Fruit fly (Drosophila melanogaster) whole organism, pupa: ENCODE measurements around the gene nrv2.
A peak's percentile ranks its signal among the peaks of the same experiment; 100 is the strongest.

Experiments
- CG10348 ChIP-seq: fragments of 200-800 bp; sonication (Bioruptor generic); IDR thresholded peaks from 2 replicates; pipeline ENCODE4 v1.3.6; 2022; ENCODE audit warnings: missing biosample characterization, missing genetic modification characterization
- CG13204 ChIP-seq: fragments of 200-800 bp; sonication (Bioruptor generic); optimal IDR thresholded peaks from 2 replicates; lab custom pipeline; 2018; ENCODE audit warnings: missing biosample characterization, mild to moderate bottlenecking, missing genetic modification characterization, moderate library complexity
- CG14655 ChIP-seq: fragments of 200-800 bp; sonication (Bioruptor generic); optimal IDR thresholded peaks from 3 replicates; lab custom pipeline; 2017; ENCODE audit warnings: mild to moderate bottlenecking, missing biosample characterization, missing genetic modification reagents, missing genetic modification characterization
- CG15710 ChIP-seq: fragments of 200-800 bp; sonication (Bioruptor generic); optimal IDR thresholded peaks from 2 replicates; lab custom pipeline; 2018; ENCODE audit warnings: missing biosample characterization, mild to moderate bottlenecking, missing genetic modification characterization, moderate library complexity
- CG17806 ChIP-seq: fragments of 200-800 bp; sonication (Bioruptor generic); optimal IDR thresholded peaks from 2 replicates; lab custom pipeline; 2018; ENCODE audit warnings: missing biosample characterization, mild to moderate bottlenecking, missing genetic modification characterization, moderate library complexity
- CG32121 ChIP-seq: fragments of 200-800 bp; sonication (Bioruptor generic); IDR thresholded peaks from 2 replicates; pipeline ENCODE4 v1.3.6; 2022; ENCODE audit warnings: missing biosample characterization, missing genetic modification characterization
- CG34367 ChIP-seq: fragments of 200-800 bp; sonication (Bioruptor generic); optimal IDR thresholded peaks from 2 replicates; lab custom pipeline; 2018; ENCODE audit warnings: missing biosample characterization, mild to moderate bottlenecking, missing genetic modification characterization
- CG4496 ChIP-seq: fragments of 200-800 bp; sonication (Bioruptor generic); IDR thresholded peaks from 3 replicates; pipeline ENCODE4 v1.3.6; 2022; ENCODE audit warnings: missing biosample characterization, missing genetic modification characterization
- CG8301 ChIP-seq: fragments of 200-800 bp; sonication (Bioruptor generic); optimal IDR thresholded peaks from 2 replicates; lab custom pipeline; 2018; ENCODE audit warnings: missing biosample characterization, mild to moderate bottlenecking, missing genetic modification characterization
- CG9948 ChIP-seq: fragments of 200-800 bp; sonication (Bioruptor generic); optimal IDR thresholded peaks from 2 replicates; lab custom pipeline; 2018; ENCODE audit warnings: missing biosample characterization, mild to moderate bottlenecking, missing genetic modification characterization, moderate library complexity
- D1 ChIP-seq: fragments of 200-800 bp; sonication (Bioruptor generic); optimal IDR thresholded peaks from 2 replicates; lab custom pipeline; 2018; ENCODE audit warnings: missing biosample characterization, mild to moderate bottlenecking, missing genetic modification characterization, moderate library complexity
- Ets98B ChIP-seq: fragments of 200-800 bp; sonication (Bioruptor generic); IDR thresholded peaks from 2 replicates; pipeline ENCODE4 v1.3.6; 2022; ENCODE audit warnings: missing biosample characterization, missing genetic modification characterization
- Pif1A ChIP-seq: fragments of 200-800 bp; sonication (Bioruptor generic); optimal IDR thresholded peaks from 3 replicates; lab custom pipeline; 2016; ENCODE audit warnings: missing biosample characterization, missing genetic modification characterization
- Pif1B ChIP-seq: fragments of 200-800 bp; sonication (Bioruptor generic); optimal IDR thresholded peaks from 3 replicates; lab custom pipeline; 2016; ENCODE audit warnings: missing biosample characterization, missing genetic modification characterization
- Snoo ChIP-seq: fragments of 200-800 bp; sonication (Bioruptor generic); optimal IDR thresholded peaks from 3 replicates; lab custom pipeline; 2017; ENCODE audit warnings: missing biosample characterization, mild to moderate bottlenecking, missing genetic modification characterization, inconsistent platforms
- fd96Ca ChIP-seq: fragments of 200-800 bp; sonication (Bioruptor generic); IDR thresholded peaks from 3 replicates; pipeline ENCODE4 v1.3.6; 2022; ENCODE audit warnings: missing biosample characterization, missing genetic modification characterization
- rn ChIP-seq: fragments of 200-800 bp; sonication (Bioruptor generic); IDR thresholded peaks from 2 replicates; pipeline ENCODE4 v1.3.6; 2022; ENCODE audit warnings: missing biosample characterization, missing genetic modification characterization

nrv2 gene

dm6 chr2L:6747814-6748213, 50.8 kb downstream of the nrv2 start, which contains the start of gene CG44271:
CG44271 (minus strand) TSS chr2L:6747914.
- TF ChIP-seq Pif1A, result no peak
- TF ChIP-seq CG13204 (GFP tag; lab: Kevin White, UChicago), result no peak
- TF ChIP-seq, all 21 proteins: peak for 0

dm6 chr2L:6745522-6745921, 53.1 kb downstream of the nrv2 start, which contains the start of gene CG31910:
CG31910 (minus strand) TSS chr2L:6745622.
- TF ChIP-seq fd96Ca (GFP tag; lab: Robert Waterston, UW) (no peak), CG15710 (tag; lab: Kevin White, UChicago) (no peak), Pif1B (GFP tag; lab: Kevin White, UChicago) (no peak), Ets98B (no peak), CG9948 (tag; lab: Kevin White, UChicago) (no peak), CG4496 (no peak), CG17806 (tag; lab: Kevin White, UChicago) (no peak), CG32121 (no peak), D1 (tag; lab: Kevin White, UChicago) (no peak), rn (GFP tag; lab: Robert Waterston, UW) (no peak), CG10348 (GFP tag; lab: Robert Waterston, UW) (no peak), Snoo (tag; lab: Kevin White, UChicago) (no peak)

- TF ChIP-seq CG32121, result peak; percentile 18; the same call in 1 of the 2 replicates
- no peak for TF ChIP-seq CG9948 (tag; lab: Kevin White, UChicago)
Observed at dm6 chr2L:6741980-6742591, 56.6 kb downstream of the nrv2 start, which contains the start of gene meng. meng (plus strand) TSS chr2L:6742502.

- TF ChIP-seq CG4496 (no peak), fd96Ca (GFP tag; lab: Robert Waterston, UW) (no peak), CG14655 (no peak), CG34367 (tag; lab: Kevin White, UChicago) (no peak), CG8301 (tag; lab: Kevin White, UChicago) (no peak)
Observed at dm6 chr2L:6740088-6740487, 58.6 kb downstream of the nrv2 start, which contains the start of gene TTLL3A. TTLL3A (minus strand) TSS chr2L:6740188.
